Worm (Caenorhabditis elegans) whole organism, mixed stage, embryonic: Measurements from ENCODE around the gene mpz-6.

Experiments
- M03D4.4 ChIP-seq: sonication (generic microtip); optimal IDR thresholded peaks from 2 replicates; lab custom pipeline; 2017; ENCODE audit warnings: mild to moderate bottlenecking, missing genetic modification characterization, missing compliant biosample characterization
- bed-3 ChIP-seq: fragments of 200-800 bp; sonication (Bioruptor generic); optimal IDR thresholded peaks from 3 replicates; lab custom pipeline; 2018; ENCODE audit warnings: mild to moderate bottlenecking, missing genetic modification characterization, moderate library complexity, missing compliant biosample characterization
- blmp-1 ChIP-seq: fragments of 150-350 bp; optimal IDR thresholded peaks from 2 replicates; lab custom pipeline; 2014; ENCODE audit warnings: missing biosample characterization, missing genetic modification characterization
- ceh-39 ChIP-seq: fragments of 150-350 bp; optimal IDR thresholded peaks from 2 replicates; lab custom pipeline; 2014; ENCODE audit warnings: missing biosample characterization, missing genetic modification characterization
- ceh-43 ChIP-seq: fragments of 200-800 bp; sonication (Bioruptor generic); optimal IDR thresholded peaks from 2 replicates; lab custom pipeline; 2018; ENCODE audit warnings: mild to moderate bottlenecking, missing genetic modification characterization, moderate library complexity, missing compliant biosample characterization
- ceh-83 ChIP-seq: fragments of 200-800 bp; sonication (Bioruptor generic); optimal IDR thresholded peaks from 2 replicates; lab custom pipeline; 2018; ENCODE audit warnings: mild to moderate bottlenecking, missing genetic modification characterization, missing compliant biosample characterization
- ces-1 ChIP-seq: fragments of 150-350 bp; optimal IDR thresholded peaks from 2 replicates; lab custom pipeline; 2014; ENCODE audit warnings: missing biosample characterization, missing genetic modification reagents, missing genetic modification characterization
- cnd-1 ChIP-seq: fragments of 200-800 bp; sonication (Bioruptor generic); optimal IDR thresholded peaks from 2 replicates; lab custom pipeline; 2018; ENCODE audit warnings: mild to moderate bottlenecking, missing genetic modification characterization, missing compliant biosample characterization
- drap-1 ChIP-seq: fragments of 200-800 bp; sonication (Bioruptor generic); optimal IDR thresholded peaks from 3 replicates; lab custom pipeline; 2018; ENCODE audit warnings: mild to moderate bottlenecking, missing genetic modification characterization, missing compliant biosample characterization
- elt-1 ChIP-seq: sonication (generic microtip); optimal IDR thresholded peaks from 2 replicates; lab custom pipeline; 2017; ENCODE audit warnings: missing genetic modification characterization, mild to moderate bottlenecking, missing compliant biosample characterization, antibody characterized with exemption, moderate library complexity, borderline replicate concordance; ENCODE audit not compliant: insufficient read depth
- elt-3 ChIP-seq: fragments of 150-350 bp; optimal IDR thresholded peaks from 2 replicates; lab custom pipeline; 2014; ENCODE audit warnings: missing biosample characterization, missing genetic modification characterization
- flh-1 ChIP-seq: fragments of 200-800 bp; sonication (Bioruptor generic); optimal IDR thresholded peaks from 2 replicates; lab custom pipeline; 2018; ENCODE audit warnings: mild to moderate bottlenecking, missing genetic modification characterization, moderate library complexity, missing compliant biosample characterization
- lin-13 ChIP-seq: fragments of 150-350 bp; optimal IDR thresholded peaks from 2 replicates; lab custom pipeline; 2014; ENCODE audit warnings: missing biosample characterization, missing genetic modification characterization
- lin-32 ChIP-seq: fragments of 200-800 bp; sonication (Bioruptor generic); optimal IDR thresholded peaks from 2 replicates; lab custom pipeline; 2018; ENCODE audit warnings: mild to moderate bottlenecking, missing genetic modification characterization, missing compliant biosample characterization
- lsy-2 ChIP-seq: fragments of 150-350 bp; optimal IDR thresholded peaks from 2 replicates; lab custom pipeline; 2014; ENCODE audit warnings: missing biosample characterization, missing genetic modification characterization
- mab-5 ChIP-seq: fragments of 150-350 bp; optimal IDR thresholded peaks from 2 replicates; lab custom pipeline; 2014; ENCODE audit warnings: missing biosample characterization, missing genetic modification characterization
- mls-2 ChIP-seq: sonication (generic microtip); optimal IDR thresholded peaks from 2 replicates; lab custom pipeline; 2016; ENCODE audit warnings: mild to moderate bottlenecking, missing genetic modification characterization, moderate library complexity, missing compliant biosample characterization
- nhr-12 ChIP-seq: fragments of 150-350 bp; optimal IDR thresholded peaks from 2 replicates; lab custom pipeline; 2014; ENCODE audit warnings: missing biosample characterization, missing genetic modification characterization
- nhr-2 ChIP-seq: fragments of 150-350 bp; optimal IDR thresholded peaks from 2 replicates; lab custom pipeline; 2014; ENCODE audit warnings: missing biosample characterization, missing genetic modification characterization
- nhr-237 ChIP-seq: fragments of 150-350 bp; optimal IDR thresholded peaks from 2 replicates; lab custom pipeline; 2014; ENCODE audit warnings: missing biosample characterization, missing genetic modification characterization
- nhr-28 ChIP-seq: fragments of 150-350 bp; optimal IDR thresholded peaks from 2 replicates; lab custom pipeline; 2014; ENCODE audit warnings: missing biosample characterization, missing genetic modification characterization
- pha-4 ChIP-seq: fragments of 150-350 bp; optimal IDR thresholded peaks from 2 replicates; lab custom pipeline; 2018; ENCODE audit warnings: missing biosample characterization, missing genetic modification reagents, missing genetic modification characterization
- sem-2 ChIP-seq: fragments of 200-800 bp; sonication (Bioruptor generic); optimal IDR thresholded peaks from 2 replicates; lab custom pipeline; 2018; ENCODE audit warnings: mild to moderate bottlenecking, missing genetic modification characterization, missing compliant biosample characterization
- snpc-4 ChIP-seq: fragments of 150-350 bp; optimal IDR thresholded peaks from 2 replicates; lab custom pipeline; 2014; ENCODE audit warnings: missing biosample characterization, missing genetic modification characterization
- unc-120 ChIP-seq: sonication (generic microtip); optimal IDR thresholded peaks from 2 replicates; lab custom pipeline; 2017; ENCODE audit warnings: missing genetic modification characterization, missing compliant biosample characterization; ENCODE audit not compliant: poor library complexity, severe bottlenecking
- unc-39 ChIP-seq: fragments of 150-350 bp; optimal IDR thresholded peaks from 2 replicates; lab custom pipeline; 2014; ENCODE audit warnings: missing biosample characterization, missing genetic modification characterization
- unc-62 ChIP-seq: fragments of 150-350 bp; optimal IDR thresholded peaks from 2 replicates; lab custom pipeline; 2014; ENCODE audit warnings: missing biosample characterization, missing genetic modification reagents, missing genetic modification characterization
- zip-8 ChIP-seq: fragments of 150-350 bp; optimal IDR thresholded peaks from 2 replicates; lab custom pipeline; 2014; ENCODE audit warnings: missing biosample characterization, missing genetic modification characterization
- ztf-11 ChIP-seq: fragments of 150-350 bp; optimal IDR thresholded peaks from 2 replicates; lab custom pipeline; 2014; ENCODE audit warnings: missing biosample characterization, missing genetic modification characterization

The mpz-6 gene

ce11 chrII:9403087-9403486 lies 3.8 kb downstream of the mpz-6 start, which contains the start of gene Y51B9A.6:
Gene Y51B9A.6, minus strand, starts transcription at chrII:9403187.
- TF ChIP-seq elt-3 (tag; lab: Kevin White, UChicago) (no peak), flh-1 (GFP tag; lab: Kevin White, UChicago) (no peak), pha-4 (no peak), sem-2 (GFP tag; lab: Kevin White, UChicago) (no peak), nhr-237 (tag; lab: Kevin White, UChicago) (no peak), mab-5 (tag; lab: Kevin White, UChicago) (no peak), ztf-11 (tag; lab: Kevin White, UChicago) (no peak), M03D4.4 (no peak)
- TF ChIP-seq, all 35 proteins: peak for 0

- TF ChIP-seq zip-8 (tag; lab: Kevin White, UChicago): no peak
- no peak for TF ChIP-seq bed-3
- TF ChIP-seq lin-13: no peak
- TF ChIP-seq cnd-1: no peak
- TF ChIP-seq nhr-2 (tag; lab: Kevin White, UChicago): no peak
- TF ChIP-seq lsy-2: no peak
Measured at ce11 chrII:9399746-9400145, 7.2 kb downstream of the mpz-6 start, which contains the start of gene Y51B9A.7. Gene Y51B9A.7, plus strand, starts transcription at chrII:9400046.

ce11 chrII:9398370-9398901 lies 8.5 kb downstream of the mpz-6 start, which contains the start of the genes Y51B9A.14 and Y51B9A.8:
Gene Y51B9A.14, minus strand, starts transcription at chrII:9398470.
Gene Y51B9A.8, plus strand, starts transcription at chrII:9398851.
- TF ChIP-seq nhr-12 (tag; lab: Kevin White, UChicago) (no peak), sem-2 (GFP tag; lab: Kevin White, UChicago) (no peak), mls-2 (tag; lab: Kevin White, UChicago) (no peak), ztf-11 (tag; lab: Kevin White, UChicago) (no peak), nhr-2 (tag; lab: Kevin White, UChicago) (no peak), blmp-1 (tag; lab: Kevin White, UChicago) (no peak), flh-1 (GFP tag; lab: Kevin White, UChicago) (no peak), lin-13 (no peak), mab-5 (tag; lab: Kevin White, UChicago) (no peak), unc-39 (tag; lab: Kevin White, UChicago) (no peak), elt-1 (tag; lab: Kevin White, UChicago) (no peak), nhr-28 (tag; lab: Kevin White, UChicago) (no peak), unc-120 (tag; lab: Kevin White, UChicago) (no peak), pha-4 (no peak)

ce11 chrII:9397496-9397895 lies 9.4 kb downstream of the mpz-6 start, which contains the start of gene Y51B9A.9:
Gene Y51B9A.9, minus strand, starts transcription at chrII:9397596.
- no peak for TF ChIP-seq M03D4.4
- TF ChIP-seq nhr-237 (tag; lab: Kevin White, UChicago): no peak
- TF ChIP-seq flh-1 (GFP tag; lab: Kevin White, UChicago): no peak
- no peak for TF ChIP-seq drap-1
- no peak for TF ChIP-seq mls-2 (tag; lab: Kevin White, UChicago)
- no peak for TF ChIP-seq ceh-83
- TF ChIP-seq lin-13: no peak
- TF ChIP-seq unc-62: no peak
- no peak for TF ChIP-seq ces-1 (GFP tag; lab: Kevin White, UChicago)
- TF ChIP-seq lin-32 (GFP tag; lab: Kevin White, UChicago): no peak
- TF ChIP-seq, all 35 proteins: peak for 0

ce11 chrII:9392724-9393123 lies 14.2 kb downstream of the mpz-6 start, which contains the start of gene lido-17:
Gene lido-17, minus strand, starts transcription at chrII:9392824.
- TF ChIP-seq ztf-11 (tag; lab: Kevin White, UChicago): no peak
- TF ChIP-seq lin-32 (GFP tag; lab: Kevin White, UChicago): no peak
- no peak for TF ChIP-seq lin-13
- TF ChIP-seq pha-4: no peak
- no peak for TF ChIP-seq nhr-28 (tag; lab: Kevin White, UChicago)
- TF ChIP-seq unc-39 (tag; lab: Kevin White, UChicago): no peak
- TF ChIP-seq lsy-2: no peak
- no peak for TF ChIP-seq elt-3 (tag; lab: Kevin White, UChicago)
- TF ChIP-seq M03D4.4: no peak
- TF ChIP-seq ceh-43 (GFP tag; lab: Kevin White, UChicago): no peak
- no peak for TF ChIP-seq snpc-4 (tag; lab: Kevin White, UChicago)

ce11 chrII:9385241-9385640 lies 21.7 kb downstream of the mpz-6 start, which contains the start of gene C06C3.7:
Gene C06C3.7, plus strand, starts transcription at chrII:9385541.
- TF ChIP-seq cnd-1: no peak
- no peak for TF ChIP-seq elt-3 (tag; lab: Kevin White, UChicago)
- TF ChIP-seq pha-4: no peak
- TF ChIP-seq bed-3: no peak
- no peak for TF ChIP-seq ztf-11 (tag; lab: Kevin White, UChicago)
- no peak for TF ChIP-seq elt-1 (tag; lab: Kevin White, UChicago)
- TF ChIP-seq ceh-39 (tag; lab: Kevin White, UChicago): no peak
- no peak for TF ChIP-seq sem-2 (GFP tag; lab: Kevin White, UChicago)
